Fruit fly (Drosophila melanogaster) whole organism, prepupa: ENCODE measurements around the gene Dnz1.

ENCODE experiments used
- Blimp-1 ChIP-seq: fragments of 200-800 bp; sonication (Bioruptor generic); optimal IDR thresholded peaks from 3 replicates; lab custom pipeline; 2017; ENCODE audit warnings: missing biosample characterization, missing genetic modification characterization, mild to moderate bottlenecking, moderate library complexity, missing genetic modification reagents
- CG10631 ChIP-seq: fragments of 200-800 bp; sonication (Bioruptor generic); optimal IDR thresholded peaks from 2 replicates; lab custom pipeline; 2016; ENCODE audit warnings: missing biosample characterization, missing genetic modification characterization
- CG11294 ChIP-seq: fragments of 200-800 bp; sonication (Bioruptor generic); IDR thresholded peaks from 2 replicates; pipeline ENCODE4 v1.3.6; 2022; ENCODE audit warnings: missing biosample characterization, missing genetic modification characterization
- CG11762 ChIP-seq: fragments of 200-800 bp; sonication (Bioruptor generic); optimal IDR thresholded peaks from 3 replicates; lab custom pipeline; 2016; ENCODE audit warnings: missing biosample characterization, missing genetic modification characterization; ENCODE audit not compliant: insufficient read depth
- CG15336 ChIP-seq: fragments of 200-800 bp; sonication (Bioruptor generic); IDR thresholded peaks from 2 replicates; pipeline ENCODE4 v1.3.6; 2022; ENCODE audit warnings: missing biosample characterization, missing genetic modification characterization
- CG16779 ChIP-seq: fragments of 200-800 bp; sonication (Bioruptor generic); optimal IDR thresholded peaks from 3 replicates; lab custom pipeline; 2017; ENCODE audit warnings: missing biosample characterization, mild to moderate bottlenecking, missing genetic modification characterization
- CG3032 ChIP-seq: fragments of 200-800 bp; optimal IDR thresholded peaks from 2 replicates; lab custom pipeline; 2019; ENCODE audit warnings: missing biosample characterization, mild to moderate bottlenecking, missing genetic modification characterization, moderate library complexity
- CG31627 ChIP-seq: fragments of 200-800 bp; sonication (Bioruptor generic); optimal IDR thresholded peaks from 3 replicates; lab custom pipeline; 2016; ENCODE audit warnings: missing biosample characterization, missing genetic modification characterization
- CG32006 ChIP-seq: fragments of 200-800 bp; sonication (Bioruptor generic); optimal IDR thresholded peaks from 3 replicates; lab custom pipeline; 2017; ENCODE audit warnings: missing biosample characterization, mild to moderate bottlenecking, missing genetic modification characterization
- CG3919 ChIP-seq: fragments of 200-800 bp; sonication (Bioruptor generic); optimal IDR thresholded peaks from 3 replicates; lab custom pipeline; 2016; ENCODE audit warnings: missing biosample characterization, missing genetic modification characterization
- CG4318 ChIP-seq: fragments of 200-800 bp; sonication (Bioruptor generic); optimal IDR thresholded peaks from 3 replicates; lab custom pipeline; 2017; ENCODE audit warnings: missing biosample characterization, mild to moderate bottlenecking, missing genetic modification characterization
- CG6163 ChIP-seq: fragments of 200-800 bp; sonication (Bioruptor generic); IDR thresholded peaks from 3 replicates; pipeline ENCODE4 v1.3.6; 2022; ENCODE audit warnings: missing biosample characterization, missing genetic modification characterization
- CG6808 ChIP-seq: fragments of 200-800 bp; sonication (Bioruptor generic); optimal IDR thresholded peaks from 3 replicates; lab custom pipeline; 2017; ENCODE audit warnings: missing biosample characterization, missing genetic modification characterization, mild to moderate bottlenecking, moderate library complexity, missing genetic modification reagents
- CG6854 ChIP-seq: fragments of 200-800 bp; sonication (Bioruptor generic); optimal IDR thresholded peaks from 2 replicates; lab custom pipeline; 2017; ENCODE audit warnings: missing biosample characterization, mild to moderate bottlenecking, missing genetic modification characterization
- CG7368 ChIP-seq: fragments of 200-800 bp; sonication (Bioruptor generic); optimal IDR thresholded peaks from 3 replicates; lab custom pipeline; 2016; ENCODE audit warnings: missing biosample characterization, missing genetic modification characterization
- CG8319 ChIP-seq: fragments of 200-800 bp; sonication (Bioruptor generic); optimal IDR thresholded peaks from 3 replicates; lab custom pipeline; 2016; ENCODE audit warnings: missing biosample characterization, missing genetic modification characterization
- CG9139 ChIP-seq: fragments of 200-800 bp; sonication (Bioruptor generic); optimal IDR thresholded peaks from 3 replicates; lab custom pipeline; 2017; ENCODE audit warnings: missing biosample characterization, mild to moderate bottlenecking, missing genetic modification characterization
- Eip75B ChIP-seq: fragments of 200-800 bp; sonication (Bioruptor generic); optimal IDR thresholded peaks from 3 replicates; lab custom pipeline; 2016; ENCODE audit warnings: missing biosample characterization, missing genetic modification characterization
- Eip78C ChIP-seq: fragments of 200-800 bp; sonication (Bioruptor generic); peaks from one replicate; lab custom pipeline; 2016; ENCODE audit warnings: missing biosample characterization, missing genetic modification characterization
- Eip93F ChIP-seq: fragments of 200-800 bp; sonication (Bioruptor generic); optimal IDR thresholded peaks from 2 replicates; lab custom pipeline; 2016; ENCODE audit warnings: missing biosample characterization, mild to moderate bottlenecking, missing genetic modification characterization
- Ets21C ChIP-seq: fragments of 200-800 bp; sonication (Bioruptor generic); optimal IDR thresholded peaks from 3 replicates; lab custom pipeline; 2016; ENCODE audit warnings: missing biosample characterization, missing genetic modification characterization
- Ets96B ChIP-seq: fragments of 200-800 bp; optimal IDR thresholded peaks from 2 replicates; lab custom pipeline; 2019; ENCODE audit warnings: missing biosample characterization, mild to moderate bottlenecking, missing genetic modification characterization, moderate library complexity
- Gug ChIP-seq: fragments of 200-800 bp; sonication (Bioruptor generic); IDR thresholded peaks from 2 replicates; pipeline ENCODE4 v1.3.6; 2022; ENCODE audit warnings: missing biosample characterization, missing genetic modification characterization
- Hr38 ChIP-seq: sonication (Bioruptor generic); optimal IDR thresholded peaks from 2 replicates; lab custom pipeline; 2016; ENCODE audit warnings: missing biosample characterization, missing genetic modification characterization
- Hr39 ChIP-seq: fragments of 200-800 bp; sonication (Bioruptor generic); optimal IDR thresholded peaks from 2 replicates; lab custom pipeline; 2016; ENCODE audit warnings: missing biosample characterization, missing genetic modification characterization
- Hr4 ChIP-seq: fragments of 200-800 bp; sonication (Bioruptor generic); optimal IDR thresholded peaks from 3 replicates; lab custom pipeline; 2016; ENCODE audit warnings: missing biosample characterization, missing genetic modification characterization
- Lpt ChIP-seq: fragments of 200-800 bp; sonication (Bioruptor generic); optimal IDR thresholded peaks from 3 replicates; lab custom pipeline; 2016; ENCODE audit warnings: missing biosample characterization, missing genetic modification characterization
- Met ChIP-seq: fragments of 200-800 bp; sonication (Bioruptor generic); optimal IDR thresholded peaks from 3 replicates; lab custom pipeline; 2016; ENCODE audit warnings: missing biosample characterization, missing genetic modification characterization
- OdsH ChIP-seq: fragments of 200-800 bp; sonication (Bioruptor generic); optimal IDR thresholded peaks from 3 replicates; lab custom pipeline; 2016; ENCODE audit warnings: missing biosample characterization, missing genetic modification characterization
- Smox ChIP-seq: fragments of 200-800 bp; sonication (Bioruptor generic); optimal IDR thresholded peaks from 3 replicates; lab custom pipeline; 2016; ENCODE audit warnings: missing biosample characterization, missing genetic modification characterization
- Sox102F ChIP-seq: fragments of 200-800 bp; sonication (Bioruptor generic); optimal IDR thresholded peaks from 2 replicates; lab custom pipeline; 2016; ENCODE audit warnings: missing biosample characterization, mild to moderate bottlenecking, missing genetic modification characterization
- Sox14 ChIP-seq: fragments of 200-800 bp; sonication (Bioruptor generic); optimal IDR thresholded peaks from 3 replicates; lab custom pipeline; 2016; ENCODE audit warnings: missing biosample characterization, missing genetic modification characterization
- eg ChIP-seq: fragments of 200-800 bp; sonication (Bioruptor generic); IDR thresholded peaks from 3 replicates; pipeline ENCODE4 v1.3.6; 2022; ENCODE audit warnings: missing biosample characterization, missing genetic modification characterization
- fkh ChIP-seq: fragments of 200-800 bp; sonication (Bioruptor generic); optimal IDR thresholded peaks from 3 replicates; lab custom pipeline; 2017; ENCODE audit warnings: missing biosample characterization, mild to moderate bottlenecking, missing genetic modification characterization, moderate library complexity
- lz ChIP-seq: fragments of 200-800 bp; sonication (Bioruptor generic); optimal IDR thresholded peaks from 3 replicates; lab custom pipeline; 2016; ENCODE audit warnings: missing biosample characterization, missing genetic modification characterization
- net ChIP-seq: fragments of 200-800 bp; sonication (Bioruptor generic); optimal IDR thresholded peaks from 3 replicates; lab custom pipeline; 2016; ENCODE audit warnings: missing biosample characterization, missing genetic modification characterization
- salr ChIP-seq, 2 experiments: fragments of 200-800 bp; sonication (Bioruptor generic); optimal IDR thresholded peaks; 3 replicates each; lab custom pipeline; 2016 to 2018; ENCODE audit warnings: missing biosample characterization in 2 of 2, missing genetic modification characterization in 2 of 2, mild to moderate bottlenecking in 1 of 2
- ss ChIP-seq, 2 experiments: fragments of 200-800 bp; sonication (Bioruptor generic); optimal IDR thresholded peaks; 2 replicates in 1 of 2; 3 replicates in 1 of 2; lab custom pipeline; 2017 to 2018; ENCODE audit warnings: mild to moderate bottlenecking in 2 of 2, missing biosample characterization in 2 of 2, missing genetic modification characterization in 2 of 2, moderate library complexity in 1 of 2
- svp ChIP-seq: fragments of 200-800 bp; sonication (Bioruptor generic); peaks from one replicate; lab custom pipeline; 2016; ENCODE audit warnings: missing biosample characterization, missing genetic modification characterization

Gene Dnz1

dm6 chr2L:10856328-10856942 lies at the start of gene Dnz1 (continued):
- TF ChIP-seq CG32006 (peak; percentile 53), Smox (peak; percentile 54), Hr39 (GFP tag; lab: Kevin White, UChicago) (peak; percentile 57), OdsH (GFP tag; lab: Kevin White, UChicago) (peak; percentile 49), Sox14 (peak; percentile 42), Eip75B (GFP tag; lab: Kevin White, UChicago) (peak; percentile 33), eg (GFP tag; lab: Robert Waterston, UW) (peak; percentile 28; the same call in 1 of the 3 replicates), CG31627 (GFP tag; lab: Kevin White, UChicago) (peak; percentile 56), fkh (GFP tag; lab: Kevin White, UChicago) (peak; percentile 57)

- TF ChIP-seq Gug (GFP tag; lab: Robert Waterston, UW) (no peak), Hr4 (GFP tag; lab: Kevin White, UChicago) (no peak), salr (GFP tag; optimal IDR thresholded peaks at IDR 0.05; lab: Kevin White, UChicago) (no peak), CG7368 (GFP tag; lab: Kevin White, UChicago) (no peak), lz (no peak), CG32006 (no peak), Hr38 (GFP tag; lab: Kevin White, UChicago) (no peak), Smox (no peak), Sox14 (no peak), CG9139 (no peak), Eip93F (GFP tag; lab: Kevin White, UChicago) (no peak), OdsH (GFP tag; lab: Kevin White, UChicago) (no peak), ss (GFP tag; optimal IDR thresholded peaks at IDR 0.05; lab: Kevin White, UChicago) (no peak), Sox102F (GFP tag; lab: Kevin White, UChicago) (no peak), CG3919 (GFP tag; lab: Kevin White, UChicago) (no peak), Ets21C (GFP tag; lab: Kevin White, UChicago) (no peak), Ets96B (no peak), Met (GFP tag; lab: Kevin White, UChicago) (no peak)
- TF ChIP-seq, all 60 proteins: peak for 0
Measured at dm6 chr2L:10901685-10902084, 45.2 kb upstream of the Dnz1 start, which contains the start of gene CG14070. Gene CG14070, minus strand, starts transcription at chr2L:10901785.

dm6 chr2L:10888827-10889226 lies 32.4 kb upstream of the Dnz1 start, which contains the start of gene CG14071:
Gene CG14071, minus strand, starts transcription at chr2L:10888927.
- no peak for TF ChIP-seq Met (GFP tag; lab: Kevin White, UChicago)
- TF ChIP-seq CG8319 = no peak
- TF ChIP-seq, all 60 proteins: peak for 0

dm6 chr2L:10869867-10870266 lies 13.4 kb upstream of the Dnz1 start, which contains the start of gene CG12517:
Gene CG12517, plus strand, starts transcription at chr2L:10870167.
- no peak for TF ChIP-seq lz
- TF ChIP-seq CG6854 = no peak
- no peak for TF ChIP-seq salr (GFP tag; optimal IDR thresholded peaks at IDR 0.05; lab: Kevin White, UChicago)
- TF ChIP-seq CG6163 (GFP tag; lab: Robert Waterston, UW) = no peak
- TF ChIP-seq Sox14 = no peak
- no peak for TF ChIP-seq Lpt (GFP tag; lab: Kevin White, UChicago)
- no peak for TF ChIP-seq net (GFP tag; lab: Kevin White, UChicago)
- no peak for TF ChIP-seq CG6808 (GFP tag; lab: Kevin White, UChicago)
- no peak for TF ChIP-seq OdsH (GFP tag; lab: Kevin White, UChicago)
- no peak for TF ChIP-seq CG7368 (GFP tag; lab: Kevin White, UChicago)
- TF ChIP-seq fkh (GFP tag; lab: Kevin White, UChicago) = no peak
- no peak for TF ChIP-seq Eip78C

dm6 chr2L:10858064-10859047 lies 1.9 kb upstream of the Dnz1 start, which contains the start of the genes aurB and Stam:
Gene aurB, minus strand, starts transcription at chr2L:10858094.
Gene Stam, plus strand, starts transcription at chr2L:10858536.
- TF ChIP-seq CG10631 (GFP tag; lab: Kevin White, UChicago) = peak; percentile 58
- TF ChIP-seq CG3032 (tag; lab: Kevin White, UChicago) = peak; percentile 59
- TF ChIP-seq OdsH (GFP tag; lab: Kevin White, UChicago) = peak; percentile 62
- no peak for TF ChIP-seq Blimp-1
- TF ChIP-seq CG16779 (tag; lab: Kevin White, UChicago) = no peak
- peak in 1 of 2 experiments; percentile 38 for TF ChIP-seq salr (GFP tag; optimal IDR thresholded peaks at IDR 0.05; lab: Kevin White, UChicago)
- TF ChIP-seq Ets96B = peak; percentile 45
- TF ChIP-seq CG7368 (GFP tag; lab: Kevin White, UChicago) = peak; percentile 19
- peak; percentile 92 for TF ChIP-seq svp
- TF ChIP-seq CG11762 (GFP tag; lab: Kevin White, UChicago) = no peak
- TF ChIP-seq fkh (GFP tag; lab: Kevin White, UChicago) = no peak
- TF ChIP-seq CG11294 (GFP tag; lab: Robert Waterston, UW) = no peak
- peak; percentile 15 for TF ChIP-seq CG31627 (GFP tag; lab: Kevin White, UChicago)
- peak; percentile 46; the same call in 1 of the 2 replicates for TF ChIP-seq CG15336 (GFP tag; lab: Robert Waterston, UW)
- TF ChIP-seq CG8319 = no peak
- TF ChIP-seq ss (GFP tag; optimal IDR thresholded peaks at IDR 0.05; lab: Kevin White, UChicago) = peak in 1 of 2 experiments; percentile 24
- no peak for TF ChIP-seq CG4318 (GFP tag; lab: Kevin White, UChicago)
- TF ChIP-seq CG6163 (GFP tag; lab: Robert Waterston, UW) = no peak
